Worm (Caenorhabditis elegans): ENCODE measurements around the gene srw-24.
"Not testable (repeated sequence)": the region's sequence is repeated elsewhere in the genome, so short reads cannot be mapped to it uniquely, and the experiment has no call there.

DNA sequence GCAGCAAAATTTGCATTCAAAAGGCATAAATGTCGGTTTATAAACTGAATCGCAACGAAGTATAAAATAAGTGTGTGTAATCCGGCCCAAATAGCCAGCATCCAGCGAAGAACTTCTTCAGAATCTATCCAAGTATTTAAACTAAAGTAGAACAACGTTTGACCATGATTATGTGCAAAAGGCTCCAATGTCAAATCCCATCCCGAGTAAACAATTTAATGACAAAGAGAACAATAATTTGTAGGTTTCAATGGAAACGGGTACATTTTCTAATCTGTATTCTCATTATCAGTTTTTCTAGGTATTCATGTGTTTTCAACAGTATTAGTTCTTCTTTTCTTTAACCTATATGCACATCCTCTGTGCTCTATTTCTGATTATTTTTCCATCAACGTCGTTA is 16.1 kb upstream of the srw-24 start, which contains the start of gene C41G6.12:
- not testable (repeated sequence) for TF ChIP-seq fkh-10 (GFP tag; optimal IDR thresholded peaks at IDR 0.05); sptf-1 (tag; optimal IDR thresholded peaks at IDR 0.05); pqm-1 (tag; optimal IDR thresholded peaks at IDR 0.05); fos-1 (tag; optimal IDR thresholded peaks at IDR 0.05)
